Fruit fly (Drosophila melanogaster) whole organism, embryonic: Measurements from ENCODE around the gene eIF3h.

Experiments
- Adf1 ChIP-seq: fragments of 200-800 bp; sonication (Bioruptor generic); IDR thresholded peaks from 2 replicates; pipeline ENCODE4 v1.3.6; 2022; ENCODE audit warnings: missing biosample characterization, missing genetic modification characterization
- Atf6 ChIP-seq: fragments of 200-800 bp; sonication (Bioruptor generic); IDR thresholded peaks from 2 replicates; pipeline ENCODE4 v1.3.6; 2022; ENCODE audit warnings: missing biosample characterization, missing genetic modification characterization
- CG10321 ChIP-seq: fragments of 200-800 bp; sonication (Bioruptor generic); IDR thresholded peaks from 2 replicates; pipeline ENCODE4 v1.3.6; 2022; ENCODE audit warnings: missing biosample characterization, missing genetic modification characterization
- CG11247 ChIP-seq: fragments of 200-800 bp; sonication (Bioruptor generic); IDR thresholded peaks from 2 replicates; pipeline ENCODE4 v1.3.6; 2022; ENCODE audit warnings: missing biosample characterization, missing genetic modification characterization
- CG11456 ChIP-seq: fragments of 200-800 bp; sonication (Bioruptor generic); IDR thresholded peaks from 3 replicates; pipeline ENCODE4 v1.3.6; 2022; ENCODE audit warnings: missing biosample characterization, missing genetic modification characterization
- CG12299 ChIP-seq: fragments of 200-800 bp; sonication (Bioruptor generic); optimal IDR thresholded peaks from 2 replicates; lab custom pipeline; 2018; ENCODE audit warnings: missing biosample characterization, mild to moderate bottlenecking, missing genetic modification characterization
- CG14050 ChIP-seq: fragments of 200-800 bp; sonication (Bioruptor generic); IDR thresholded peaks from 3 replicates; pipeline ENCODE4 v1.3.6; 2022; ENCODE audit warnings: missing biosample characterization, missing genetic modification characterization
- CG14965 ChIP-seq: fragments of 200-800 bp; sonication (Bioruptor generic); optimal IDR thresholded peaks from 2 replicates; lab custom pipeline; 2016; ENCODE audit warnings: missing biosample characterization, missing genetic modification characterization, borderline replicate concordance
- CG15269 ChIP-seq: fragments of 200-800 bp; sonication (Bioruptor generic); optimal IDR thresholded peaks from 2 replicates; lab custom pipeline; 2018; ENCODE audit warnings: missing biosample characterization, mild to moderate bottlenecking, missing genetic modification characterization, moderate library complexity
- CG16779 ChIP-seq: fragments of 200-800 bp; sonication (Bioruptor generic); IDR thresholded peaks from 2 replicates; pipeline ENCODE4 v1.3.6; 2022; ENCODE audit warnings: missing biosample characterization, missing genetic modification characterization
- CG17385 ChIP-seq: fragments of 200-800 bp; sonication (Bioruptor generic); optimal IDR thresholded peaks from 3 replicates; lab custom pipeline; 2018; ENCODE audit warnings: missing biosample characterization, mild to moderate bottlenecking, missing genetic modification characterization
- CG18599 ChIP-seq: fragments of 200-800 bp; sonication (Bioruptor generic); optimal IDR thresholded peaks from 3 replicates; lab custom pipeline; 2017; ENCODE audit warnings: missing biosample characterization, missing genetic modification characterization, mild to moderate bottlenecking, moderate library complexity, missing genetic modification reagents
- CG2889 ChIP-seq: fragments of 200-800 bp; sonication (Bioruptor generic); IDR thresholded peaks from 3 replicates; pipeline ENCODE4 v1.3.6; 2022; ENCODE audit warnings: missing biosample characterization, missing genetic modification characterization
- CG30431 ChIP-seq: fragments of 200-800 bp; sonication (Bioruptor generic); optimal IDR thresholded peaks from 2 replicates; lab custom pipeline; 2017; ENCODE audit warnings: missing biosample characterization, missing genetic modification characterization
- CG31388 ChIP-seq: fragments of 200-800 bp; sonication (Bioruptor generic); optimal IDR thresholded peaks from 2 replicates; lab custom pipeline; 2016; ENCODE audit warnings: missing biosample characterization, missing genetic modification characterization
- CG5245 ChIP-seq: fragments of 200-800 bp; sonication (Bioruptor generic); optimal IDR thresholded peaks from 3 replicates; lab custom pipeline; 2016; ENCODE audit warnings: missing biosample characterization, missing genetic modification characterization
- CG8089 ChIP-seq: fragments of 200-800 bp; sonication (Bioruptor generic); optimal IDR thresholded peaks from 3 replicates; lab custom pipeline; 2016; ENCODE audit warnings: missing biosample characterization, missing genetic modification characterization
- CG8944 ChIP-seq: fragments of 200-800 bp; sonication (Bioruptor generic); optimal IDR thresholded peaks from 3 replicates; lab custom pipeline; 2016; ENCODE audit warnings: missing biosample characterization, missing genetic modification characterization
- CG9609 ChIP-seq: fragments of 200-800 bp; sonication (Bioruptor generic); optimal IDR thresholded peaks from 3 replicates; lab custom pipeline; 2016; ENCODE audit warnings: missing biosample characterization, missing genetic modification characterization
- CHES-1-like ChIP-seq: fragments of 200-800 bp; sonication (Bioruptor generic); optimal IDR thresholded peaks from 2 replicates; lab custom pipeline; 2016; ENCODE audit warnings: missing biosample characterization, missing genetic modification characterization
- D19B ChIP-seq: fragments of 200-800 bp; sonication (Bioruptor generic); optimal IDR thresholded peaks from 2 replicates; lab custom pipeline; 2017; ENCODE audit warnings: missing biosample characterization, mild to moderate bottlenecking, missing genetic modification characterization
- Dp ChIP-seq: fragments of 200-800 bp; sonication (Bioruptor generic); optimal IDR thresholded peaks from 2 replicates; lab custom pipeline; 2018; ENCODE audit warnings: missing biosample characterization, mild to moderate bottlenecking, missing genetic modification characterization, moderate library complexity
- Dref ChIP-seq: fragments of 200-800 bp; sonication (Bioruptor generic); IDR thresholded peaks from 2 replicates; pipeline ENCODE4 v1.3.6; 2022; ENCODE audit warnings: missing biosample characterization, missing genetic modification characterization
- E2f2 ChIP-seq: fragments of 200-800 bp; sonication (Bioruptor generic); IDR thresholded peaks from 2 replicates; pipeline ENCODE4 v1.3.6; 2022; ENCODE audit warnings: missing biosample characterization, missing genetic modification characterization
- ERR ChIP-seq: fragments of 200-800 bp; sonication (Bioruptor generic); optimal IDR thresholded peaks from 2 replicates; lab custom pipeline; 2016; ENCODE audit warnings: missing biosample characterization, missing genetic modification characterization
- Ets65A ChIP-seq: fragments of 200-800 bp; sonication (Bioruptor generic); peaks from one replicate; lab custom pipeline; 2016; ENCODE audit warnings: missing biosample characterization, missing genetic modification characterization
- Gsc ChIP-seq: fragments of 200-800 bp; sonication (Bioruptor generic); IDR thresholded peaks from 2 replicates; pipeline ENCODE4 v1.3.6; 2022; ENCODE audit warnings: missing biosample characterization, missing genetic modification characterization
- HLH3B ChIP-seq: fragments of 200-800 bp; sonication (Bioruptor generic); IDR thresholded peaks from 2 replicates; pipeline ENCODE4 v1.3.6; 2022; ENCODE audit warnings: missing biosample characterization, missing genetic modification characterization
- Hey ChIP-seq: fragments of 200-800 bp; sonication (Bioruptor generic); optimal IDR thresholded peaks from 3 replicates; lab custom pipeline; 2018; ENCODE audit warnings: missing biosample characterization, mild to moderate bottlenecking, missing genetic modification characterization
- Hmr ChIP-seq: fragments of 200-800 bp; sonication (Bioruptor generic); optimal IDR thresholded peaks from 3 replicates; lab custom pipeline; 2017; ENCODE audit warnings: mild to moderate bottlenecking, missing biosample characterization, missing genetic modification reagents, missing genetic modification characterization
- Lpt ChIP-seq: fragments of >200 bp; optimal IDR thresholded peaks from 2 replicates; lab custom pipeline; 2018; ENCODE audit warnings: missing biosample characterization, missing genetic modification characterization
- MESR4 ChIP-seq: fragments of 200-800 bp; sonication (Bioruptor generic); optimal IDR thresholded peaks from 2 replicates; lab custom pipeline; 2018; ENCODE audit warnings: missing biosample characterization, mild to moderate bottlenecking, missing genetic modification characterization, moderate library complexity
- Optix ChIP-seq: fragments of 200-800 bp; sonication (Bioruptor generic); IDR thresholded peaks from 3 replicates; pipeline ENCODE4 v1.3.6; 2022; ENCODE audit warnings: missing biosample characterization, missing genetic modification characterization
- Ravus ChIP-seq: fragments of 200-800 bp; sonication (Bioruptor generic); IDR thresholded peaks from 2 replicates; pipeline ENCODE4 v1.3.6; 2022; ENCODE audit warnings: missing biosample characterization, missing genetic modification characterization
- Scr ChIP-seq: fragments of 200-800 bp; sonication (Bioruptor generic); IDR thresholded peaks from 2 replicates; pipeline ENCODE4 v1.3.6; 2022; ENCODE audit warnings: missing biosample characterization, missing genetic modification characterization; ENCODE audit not compliant: partially characterized antibody
- Tbp ChIP-seq: fragments of >200 bp; optimal IDR thresholded peaks from 2 replicates; lab custom pipeline; 2018; ENCODE audit warnings: missing biosample characterization, missing genetic modification characterization
- bigmax ChIP-seq: fragments of 200-800 bp; sonication (Bioruptor generic); optimal IDR thresholded peaks from 2 replicates; lab custom pipeline; 2018; ENCODE audit warnings: missing biosample characterization, mild to moderate bottlenecking, missing genetic modification characterization
- br ChIP-seq: fragments of >200 bp; optimal IDR thresholded peaks from 2 replicates; lab custom pipeline; 2017
- corto ChIP-seq: fragments of 200-800 bp; sonication (Bioruptor generic); optimal IDR thresholded peaks from 2 replicates; lab custom pipeline; 2016; ENCODE audit warnings: missing biosample characterization, mild to moderate bottlenecking, missing genetic modification characterization, moderate library complexity
- dati ChIP-seq: fragments of 200-800 bp; sonication (Bioruptor generic); IDR thresholded peaks from 2 replicates; pipeline ENCODE4 v1.3.6; 2022; ENCODE audit warnings: missing biosample characterization, missing genetic modification characterization
- hb ChIP-seq: fragments of 200-800 bp; sonication (Bioruptor generic); IDR thresholded peaks from 3 replicates; pipeline ENCODE4 v1.3.6; 2022; ENCODE audit warnings: missing biosample characterization, missing genetic modification characterization; ENCODE audit not compliant: partially characterized antibody
- knrl ChIP-seq: fragments of 200-800 bp; sonication (Bioruptor generic); IDR thresholded peaks from 3 replicates; pipeline ENCODE4 v1.3.6; 2022; ENCODE audit warnings: missing biosample characterization, missing genetic modification characterization; ENCODE audit not compliant: partially characterized antibody
- maf-S ChIP-seq: fragments of 200-800 bp; sonication (Bioruptor generic); optimal IDR thresholded peaks from 2 replicates; lab custom pipeline; 2016; ENCODE audit warnings: missing biosample characterization, missing genetic modification characterization
- onecut ChIP-seq: fragments of 200-800 bp; sonication (Bioruptor generic); IDR thresholded peaks from 2 replicates; pipeline ENCODE4 v1.3.6; 2022; ENCODE audit warnings: missing biosample characterization, missing genetic modification characterization
- pzg ChIP-seq: fragments of 200-800 bp; sonication (Bioruptor generic); optimal IDR thresholded peaks from 3 replicates; lab custom pipeline; 2018; ENCODE audit warnings: missing biosample characterization, mild to moderate bottlenecking, missing genetic modification characterization, moderate library complexity
- ro ChIP-seq: fragments of 200-800 bp; sonication (Bioruptor generic); IDR thresholded peaks from 2 replicates; pipeline ENCODE4 v1.3.6; 2022; ENCODE audit warnings: missing biosample characterization, missing genetic modification characterization
- sob ChIP-seq: fragments of 200-800 bp; sonication (Bioruptor generic); IDR thresholded peaks from 2 replicates; pipeline ENCODE4 v1.3.6; 2022; ENCODE audit warnings: missing biosample characterization, missing genetic modification characterization
- stc ChIP-seq: fragments of 200-800 bp; sonication (Bioruptor generic); IDR thresholded peaks from 2 replicates; pipeline ENCODE4 v1.3.6; 2022; ENCODE audit warnings: missing biosample characterization, missing genetic modification characterization
- unc-4 ChIP-seq: fragments of 200-800 bp; sonication (Bioruptor generic); IDR thresholded peaks from 2 replicates; pipeline ENCODE4 v1.3.6; 2022; ENCODE audit warnings: missing biosample characterization, missing genetic modification characterization; ENCODE audit not compliant: partially characterized antibody
- vnd ChIP-seq: fragments of 200-800 bp; sonication (Bioruptor generic); IDR thresholded peaks from 3 replicates; pipeline ENCODE4 v1.3.6; 2022; ENCODE audit warnings: missing biosample characterization, missing genetic modification characterization; ENCODE audit not compliant: partially characterized antibody

Gene eIF3h

DNA sequence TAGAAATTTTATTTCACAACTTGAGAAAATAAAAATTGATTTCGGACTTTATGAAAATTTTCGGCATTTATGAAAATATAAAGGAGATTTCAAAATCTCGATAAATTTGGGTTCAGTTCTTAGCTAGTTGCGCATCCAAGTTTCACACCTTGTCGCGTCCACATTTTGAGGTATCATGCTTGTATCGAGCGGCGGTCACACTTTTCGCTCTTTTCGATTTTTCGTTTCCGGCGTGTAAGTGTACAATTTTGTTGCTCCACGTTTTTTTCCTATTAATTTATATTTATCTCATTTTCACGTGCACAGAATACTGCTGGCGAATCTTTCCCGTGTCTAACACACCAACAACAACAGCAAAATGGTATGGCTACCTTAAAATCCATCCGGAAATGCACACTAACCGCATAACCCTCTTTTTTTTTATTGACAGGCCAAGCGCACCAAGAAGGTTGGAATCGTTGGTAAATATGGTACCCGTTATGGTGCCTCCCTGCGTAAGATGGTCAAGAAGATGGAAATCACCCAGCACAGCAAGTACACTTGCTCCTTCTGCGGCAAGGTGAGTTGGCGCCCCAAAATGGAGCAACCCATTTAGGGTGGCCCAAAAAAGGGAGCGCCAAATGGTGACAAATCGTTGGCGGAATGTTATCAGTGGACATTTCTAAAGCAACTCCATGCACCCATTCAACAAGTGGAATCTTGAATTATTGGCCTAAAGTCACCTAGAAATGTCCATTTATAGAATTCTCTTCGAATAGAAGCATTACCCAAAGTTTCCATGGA is 18.1 kb upstream of the eIF3h start, which contains the start of gene RpL37A (continued):
- TF ChIP-seq CG17385 (GFP tag; lab: Kevin White, UChicago) (peak; percentile 65), D19B (GFP tag; lab: Kevin White, UChicago) (peak; percentile 64), CG14050 (GFP tag; lab: Robert Waterston, UW) (peak; percentile 69; the same call in 2 of the 3 replicates), corto (peak; percentile 7), CG30431 (GFP tag; lab: Kevin White, UChicago) (peak; percentile 63), maf-S (GFP tag; lab: Kevin White, UChicago) (peak; percentile 76), CG5245 (GFP tag; lab: Kevin White, UChicago) (peak; percentile 73), bigmax (GFP tag; lab: Kevin White, UChicago) (peak; percentile 80), Atf6 (GFP tag; lab: Robert Waterston, UW) (peak; percentile 78), pzg (GFP tag; lab: Kevin White, UChicago) (peak; percentile 94), CG9609 (GFP tag; lab: Kevin White, UChicago) (peak; percentile 47), Ets65A (GFP tag; lab: Kevin White, UChicago) (peak; percentile 98), HLH3B (GFP tag; lab: Robert Waterston, UW) (peak; percentile 58; the same call in 1 of the 2 replicates), Lpt (GFP tag; lab: Kevin White, UChicago) (no peak), MESR4 (GFP tag; lab: Kevin White, UChicago) (peak; percentile 98), onecut (GFP tag; lab: Robert Waterston, UW) (peak; percentile 88), Hey (tag; lab: Kevin White, UChicago) (no peak), unc-4 (GFP tag; lab: Robert Waterston, UW) (peak; percentile 32; the same call in 1 of the 2 replicates), CG8944 (peak; percentile 49), Dp (GFP tag; lab: Kevin White, UChicago) (peak; percentile 54), CG11247 (peak; percentile 74), Tbp (GFP tag; lab: Kevin White, UChicago) (no peak), CG10321 (GFP tag; lab: Robert Waterston, UW) (peak; percentile 58; the same call in 1 of the 2 replicates), dati (GFP tag; lab: Robert Waterston, UW) (0 out of 2 replicates have a peak, but pooled peaks have one; percentile 21), CG31388 (GFP tag; lab: Kevin White, UChicago) (no peak), stc (GFP tag; lab: Robert Waterston, UW) (peak; percentile 78), br (no peak), CG12299 (tag; lab: Kevin White, UChicago) (peak; percentile 74), Dref (GFP tag; lab: Robert Waterston, UW) (peak; percentile 76), CG18599 (peak; percentile 88), CG11456 (GFP tag; lab: Robert Waterston, UW) (peak; percentile 86), CG8089 (peak; percentile 71), CHES-1-like (peak; percentile 76), Scr (peak; percentile 37; the same call in 1 of the 2 replicates), hb (GFP tag; lab: Robert Waterston, UW) (no peak), CG15269 (tag; lab: Kevin White, UChicago) (peak; percentile 57), knrl (GFP tag; lab: Robert Waterston, UW) (peak; percentile 24; the same call in 1 of the 3 replicates), sob (GFP tag; lab: Robert Waterston, UW) (peak; percentile 85), Hmr (peak; percentile 88), Adf1 (GFP tag; lab: Robert Waterston, UW) (peak; percentile 47), Optix (GFP tag; lab: Robert Waterston, UW) (peak; percentile 76), ERR (GFP tag; lab: Kevin White, UChicago) (peak; percentile 55), E2f2 (GFP tag; lab: Robert Waterston, UW) (peak; percentile 78), CG2889 (GFP tag; lab: Robert Waterston, UW) (no peak), CG14965 (peak; percentile 68), Ravus (GFP tag; lab: Robert Waterston, UW) (no peak), CG16779 (GFP tag; lab: Robert Waterston, UW) (no peak), ro (no peak), Gsc (GFP tag; lab: Robert Waterston, UW) (no peak), vnd (GFP tag; lab: Robert Waterston, UW) (no peak)
